5 worm cellular contexts compared by ENCODE assay signal in genomic region chrII:5235758-5236157, ce11.
TF ChIP-seq lines count a peak whose summit lies in the region.

Gene pho-1 (minus strand): TSS chrII:5235846.

TF ChIP-seq in whole organism, L1 larva, 84 proteins besides CTCF, POLR2A, EP300 and RAD21:
- TF ChIP-seq mab-9 (GFP tag; IDR thresholded peaks at IDR 0.05; lab: Robert Waterston, UW) = no peak
- no peak for TF ChIP-seq aha-1 (tag; optimal IDR thresholded peaks at IDR 0.05; lab: Kevin White, UChicago)
- no peak for TF ChIP-seq F16B12.6 (tag; optimal IDR thresholded peaks at IDR 0.05; lab: Kevin White, UChicago)
- TF ChIP-seq lir-3 (tag; optimal IDR thresholded peaks at IDR 0.05; lab: Kevin White, UChicago; ENCODE audit: poor library complexity) = no peak
- no peak for TF ChIP-seq unc-62 (GFP tag; optimal IDR thresholded peaks at IDR 0.05; lab: Kevin White, UChicago)
- no peak for TF ChIP-seq fkh-8 (tag; optimal IDR thresholded peaks at IDR 0.05; lab: Kevin White, UChicago)
- TF ChIP-seq efl-1 (optimal IDR thresholded peaks at IDR 0.05; lab: Kevin White, UChicago) = no peak
- TF ChIP-seq efl-1 (GFP tag; optimal IDR thresholded peaks at IDR 0.05 in 1 of 2; lab: Kevin White, UChicago) = peak in 1 of 2 experiments; percentile 29
- TF ChIP-seq mef-2 (tag; optimal IDR thresholded peaks at IDR 0.05; lab: Kevin White, UChicago) = no peak
- TF ChIP-seq grh-1 (GFP tag; IDR thresholded peaks at IDR 0.05; lab: Robert Waterston, UW) = no peak
- no peak for TF ChIP-seq nhr-76 (tag; optimal IDR thresholded peaks at IDR 0.05; lab: Kevin White, UChicago)
- no peak for TF ChIP-seq zip-4 (GFP tag; optimal IDR thresholded peaks at IDR 0.05; lab: Kevin White, UChicago)
- TF ChIP-seq elt-2 (tag; optimal IDR thresholded peaks at IDR 0.05; lab: Kevin White, UChicago) = peak; percentile 62
- TF ChIP-seq blmp-1 (tag; optimal IDR thresholded peaks at IDR 0.05; lab: Kevin White, UChicago) = no peak

TF ChIP-seq in whole organism, L2 larva, 48 proteins besides CTCF, POLR2A, EP300 and RAD21:
- TF ChIP-seq fos-1 (tag; optimal IDR thresholded peaks at IDR 0.05; lab: Kevin White, UChicago) = peak; percentile 82
- no peak for TF ChIP-seq nhr-237 (tag; optimal IDR thresholded peaks at IDR 0.05; lab: Kevin White, UChicago)
TF ChIP-seq in whole organism, L2 larva: peak in this region for 1.

TF ChIP-seq in whole organism, L3 larva, 47 proteins besides CTCF, POLR2A, EP300 and RAD21:
- TF ChIP-seq skn-1 (tag; optimal IDR thresholded peaks at IDR 0.05; lab: Kevin White, UChicago) (no peak), nhr-12 (tag; optimal IDR thresholded peaks at IDR 0.05; lab: Kevin White, UChicago) (no peak), pqm-1 (tag; optimal IDR thresholded peaks at IDR 0.05; lab: Kevin White, UChicago) (peak; percentile 49), nfya-1 (tag; optimal IDR thresholded peaks at IDR 0.05; lab: Kevin White, UChicago; ENCODE audit: insufficient read depth) (no peak), elt-2 (tag; optimal IDR thresholded peaks at IDR 0.05; lab: Kevin White, UChicago) (peak; percentile 85), nhr-237 (tag; optimal IDR thresholded peaks at IDR 0.05; lab: Kevin White, UChicago) (no peak), nhr-76 (tag; optimal IDR thresholded peaks at IDR 0.05; lab: Kevin White, UChicago) (no peak)

TF ChIP-seq in whole organism, L4 larva, 104 proteins besides CTCF, POLR2A, EP300 and RAD21:
- TF ChIP-seq dmd-6 (GFP tag; IDR thresholded peaks at IDR 0.05; lab: Robert Waterston, UW) = peak; percentile 39; the same call in 1 of the 2 replicates
- no peak for TF ChIP-seq arid-1 (GFP tag; conservative IDR thresholded peaks at IDR 0.05; lab: Robert Waterston, UW)
- TF ChIP-seq T20F7.1 (GFP tag; optimal IDR thresholded peaks at IDR 0.05; lab: Kevin White, UChicago) = no peak
- TF ChIP-seq php-3 (GFP tag; IDR thresholded peaks at IDR 0.05; lab: Robert Waterston, UW) = peak; percentile 23; the same call in 1 of the 2 replicates
- no peak for TF ChIP-seq unc-130 (GFP tag; optimal IDR thresholded peaks at IDR 0.05; lab: Kevin White, UChicago)
- TF ChIP-seq rbr-2 (tag; optimal IDR thresholded peaks at IDR 0.05; lab: Kevin White, UChicago) = no peak
- TF ChIP-seq dve-1 (tag; optimal IDR thresholded peaks at IDR 0.05; lab: Kevin White, UChicago; ENCODE audit: insufficient read depth) = peak; percentile 29
- no peak for TF ChIP-seq daf-16 (GFP tag; optimal IDR thresholded peaks at IDR 0.05; lab: Kevin White, UChicago)
- peak; percentile 28 for TF ChIP-seq daf-16 (tag; optimal IDR thresholded peaks at IDR 0.05; lab: Kevin White, UChicago)
- peak; percentile 67 for TF ChIP-seq nhr-28 (tag; optimal IDR thresholded peaks at IDR 0.05; lab: Kevin White, UChicago)
- TF ChIP-seq hlh-11 (tag; optimal IDR thresholded peaks at IDR 0.05; lab: Kevin White, UChicago) = peak; percentile 41
- no peak for TF ChIP-seq mxl-3 (GFP tag; optimal IDR thresholded peaks at IDR 0.05; lab: Kevin White, UChicago)
- no peak for TF ChIP-seq ceh-62 (tag; optimal IDR thresholded peaks at IDR 0.05; lab: Kevin White, UChicago)
- TF ChIP-seq pqm-1 (tag; optimal IDR thresholded peaks at IDR 0.05; lab: Kevin White, UChicago) = peak; percentile 66

TF ChIP-seq in whole organism, young adult, 124 proteins besides CTCF, POLR2A, EP300 and RAD21:
- TF ChIP-seq akir-1 (GFP tag; optimal IDR thresholded peaks at IDR 0.05; lab: Kevin White, UChicago) (no peak), nhr-80 (tag; optimal IDR thresholded peaks at IDR 0.05; lab: Kevin White, UChicago) (peak; percentile 66)
